Worm (Caenorhabditis elegans) whole organism, L4 larva: ENCODE data around the gene K02E11.3.
A peak's percentile ranks its signal among the peaks of the same experiment; 100 is the strongest.

Experiments used
- F26F4.8 ChIP-seq: fragments of 200-800 bp; sonication (Bioruptor generic); conservative IDR thresholded peaks from 2 replicates; pipeline ENCODE4 v1.3.6; 2022; ENCODE audit warnings: missing genetic modification characterization, missing compliant biosample characterization
- F49E8.2 ChIP-seq: sonication (generic microtip); optimal IDR thresholded peaks from 2 replicates; lab custom pipeline; 2016; ENCODE audit warnings: missing compliant biosample characterization, mild to moderate bottlenecking, missing genetic modification characterization, borderline replicate concordance
- Y105C5A.15 ChIP-seq: fragments of 200-800 bp; sonication (Bioruptor generic); IDR thresholded peaks from 2 replicates; pipeline ENCODE4 v1.3.6; 2022; ENCODE audit warnings: missing genetic modification characterization, missing compliant biosample characterization
- Y48G9A.11 ChIP-seq: fragments of 200-800 bp; sonication (Bioruptor generic); IDR thresholded peaks from 2 replicates; pipeline ENCODE4 v1.3.6; 2022; ENCODE audit warnings: missing genetic modification reagents, missing genetic modification characterization, missing compliant biosample characterization
- ZK337.2 ChIP-seq: fragments of 200-800 bp; sonication (Bioruptor generic); IDR thresholded peaks from 2 replicates; pipeline ENCODE4 v1.3.6; 2022; ENCODE audit warnings: missing genetic modification reagents, missing genetic modification characterization, missing compliant biosample characterization
- aha-1 ChIP-seq: fragments of 150-350 bp; peaks from one replicate; lab custom pipeline; 2014; ENCODE audit warnings: missing biosample characterization, missing genetic modification characterization
- ceh-32 ChIP-seq: sonication (generic microtip); optimal IDR thresholded peaks from 2 replicates; lab custom pipeline; 2016; ENCODE audit warnings: mild to moderate bottlenecking, missing genetic modification characterization, missing compliant biosample characterization; ENCODE audit not compliant: poor library complexity
- ceh-44 ChIP-seq: fragments of 200-800 bp; sonication (Bioruptor generic); IDR thresholded peaks from 2 replicates; pipeline ENCODE4 v1.3.6; 2022; ENCODE audit warnings: missing genetic modification reagents, missing genetic modification characterization, missing compliant biosample characterization
- ceh-82 ChIP-seq: sonication (generic microtip); optimal IDR thresholded peaks from 2 replicates; lab custom pipeline; 2017; ENCODE audit warnings: missing biosample characterization, missing genetic modification characterization
- ces-1 ChIP-seq: fragments of 150-350 bp; sonication (generic microtip); optimal IDR thresholded peaks from 4 replicates; lab custom pipeline; 2014; ENCODE audit warnings: missing biosample characterization, missing genetic modification reagents, missing genetic modification characterization
- daf-12 ChIP-seq: fragments of 150-350 bp; optimal IDR thresholded peaks from 2 replicates; lab custom pipeline; 2014; ENCODE audit warnings: missing biosample characterization, missing genetic modification reagents, missing genetic modification characterization
- daf-19 ChIP-seq: fragments of 200-800 bp; sonication (Bioruptor generic); conservative IDR thresholded peaks from 2 replicates; pipeline ENCODE4 v1.3.6; 2022; ENCODE audit warnings: missing genetic modification characterization, missing compliant biosample characterization
- hlh-11 ChIP-seq: fragments of 200-800 bp; sonication (Bioruptor generic); optimal IDR thresholded peaks from 2 replicates; lab custom pipeline; 2018; ENCODE audit warnings: mild to moderate bottlenecking, missing genetic modification characterization, missing compliant biosample characterization
- lin-1 ChIP-seq: fragments of 200-800 bp; sonication (Bioruptor generic); IDR thresholded peaks from 2 replicates; pipeline ENCODE4 v1.3.6; 2022; ENCODE audit warnings: missing genetic modification reagents, missing genetic modification characterization, missing compliant biosample characterization
- lin-29 ChIP-seq: fragments of 200-800 bp; sonication (Bioruptor generic); IDR thresholded peaks from 2 replicates; pipeline ENCODE4 v1.3.6; 2022; ENCODE audit warnings: missing genetic modification reagents, missing genetic modification characterization, missing compliant biosample characterization
- lin-39 ChIP-seq: fragments of 150-350 bp; optimal IDR thresholded peaks from 2 replicates; lab custom pipeline; 2014; ENCODE audit warnings: missing biosample characterization, missing genetic modification reagents, missing genetic modification characterization
- madf-5 ChIP-seq, 2 experiments: fragments of 200-800 bp; sonication (Bioruptor generic); IDR thresholded peaks; 2 replicates each; pipeline ENCODE4 v1.3.6; 2022; ENCODE audit warnings: missing compliant biosample characterization in 2 of 2, missing genetic modification characterization in 2 of 2
- mdt-29 ChIP-seq: fragments of 200-800 bp; sonication (Bioruptor generic); IDR thresholded peaks from 2 replicates; pipeline ENCODE4 v1.3.6; 2022; ENCODE audit warnings: missing genetic modification reagents, missing genetic modification characterization, missing compliant biosample characterization
- mxl-2 ChIP-seq: fragments of 200-800 bp; sonication (Bioruptor generic); conservative IDR thresholded peaks from 2 replicates; pipeline ENCODE4 v1.3.6; 2022; ENCODE audit warnings: missing genetic modification reagents, missing genetic modification characterization, missing compliant biosample characterization
- mxl-3 ChIP-seq: fragments of 200-800 bp; sonication (Bioruptor generic); optimal IDR thresholded peaks from 2 replicates; lab custom pipeline; 2018; ENCODE audit warnings: mild to moderate bottlenecking, missing genetic modification characterization, missing compliant biosample characterization
- nhr-111 ChIP-seq: fragments of 200-800 bp; sonication (Bioruptor generic); optimal IDR thresholded peaks from 2 replicates; lab custom pipeline; 2018; ENCODE audit warnings: mild to moderate bottlenecking, missing genetic modification characterization, missing compliant biosample characterization
- nhr-237 ChIP-seq: sonication (generic microtip); optimal IDR thresholded peaks from 2 replicates; lab custom pipeline; 2017; ENCODE audit warnings: missing biosample characterization, missing genetic modification characterization
- nhr-48 ChIP-seq: sonication (generic microtip); optimal IDR thresholded peaks from 2 replicates; lab custom pipeline; 2016; ENCODE audit warnings: mild to moderate bottlenecking, missing genetic modification characterization, missing compliant biosample characterization
- nhr-76 ChIP-seq: fragments of 150-350 bp; optimal IDR thresholded peaks from 2 replicates; lab custom pipeline; 2014; ENCODE audit warnings: missing biosample characterization, missing genetic modification characterization
- sdz-12 ChIP-seq: fragments of 200-800 bp; sonication (Bioruptor generic); optimal IDR thresholded peaks from 2 replicates; lab custom pipeline; 2018; ENCODE audit warnings: mild to moderate bottlenecking, missing genetic modification characterization, missing compliant biosample characterization
- set-16 ChIP-seq: fragments of 200-800 bp; sonication (Bioruptor generic); IDR thresholded peaks from 2 replicates; pipeline ENCODE4 v1.3.6; 2022; ENCODE audit warnings: missing genetic modification reagents, missing genetic modification characterization, missing compliant biosample characterization
- snpc-1.2 ChIP-seq: fragments of 200-800 bp; sonication (Bioruptor generic); IDR thresholded peaks from 2 replicates; pipeline ENCODE4 v1.3.6; 2022; ENCODE audit warnings: missing genetic modification reagents, missing genetic modification characterization, missing compliant biosample characterization
- spr-3 ChIP-seq: fragments of 200-800 bp; sonication (Bioruptor generic); optimal IDR thresholded peaks from 2 replicates; lab custom pipeline; 2018; ENCODE audit warnings: mild to moderate bottlenecking, missing genetic modification characterization, missing compliant biosample characterization
- unc-62 ChIP-seq, 3 experiments: fragments of 150-350 bp in 1 of 3; sonication (generic microtip); optimal IDR thresholded peaks in 2 of 3; peaks in 1 of 3; 1 replicate in 1 of 3; 2 replicates in 2 of 3; lab custom pipeline; 2014 to 2017; ENCODE audit warnings: missing biosample characterization in 3 of 3, missing genetic modification characterization in 3 of 3, missing genetic modification reagents in 3 of 3, missing genotype in 1 of 3
- vab-7 ChIP-seq: fragments of 200-800 bp; sonication (Bioruptor generic); IDR thresholded peaks from 2 replicates; pipeline ENCODE4 v1.3.6; 2022; ENCODE audit warnings: missing genetic modification reagents, missing genetic modification characterization, missing compliant biosample characterization
- zfp-3 ChIP-seq: fragments of 200-800 bp; sonication (Bioruptor generic); conservative IDR thresholded peaks from 2 replicates; pipeline ENCODE4 v1.3.6; 2022; ENCODE audit warnings: missing genetic modification reagents, missing genetic modification characterization, missing compliant biosample characterization
- zip-2 ChIP-seq: fragments of 150-350 bp; optimal IDR thresholded peaks from 2 replicates; lab custom pipeline; 2014; ENCODE audit warnings: missing biosample characterization, missing genetic modification characterization

The K02E11.3 gene

DNA sequence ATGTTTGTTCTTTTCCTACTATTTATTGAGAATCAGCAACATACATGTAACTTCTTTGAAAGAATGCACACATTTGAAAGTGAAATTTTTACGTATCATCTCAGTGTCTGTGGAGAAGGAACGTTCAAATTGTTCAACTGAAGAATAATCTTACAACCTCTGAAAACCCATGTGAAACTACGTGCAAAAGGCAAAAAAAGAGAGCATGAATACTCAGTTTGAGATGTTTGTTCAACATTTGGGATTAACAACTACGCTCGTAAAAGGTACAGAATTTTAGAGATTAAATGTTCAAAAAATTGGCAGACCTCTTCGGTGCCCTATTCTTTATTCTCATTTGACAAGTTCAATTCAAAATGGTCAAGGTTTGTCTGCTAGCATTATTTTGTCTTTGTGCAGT is 5.4 kb upstream of the K02E11.3 start, which contains the start of gene K02E11.5:
Gene K02E11.5 (plus strand): TSS at position 301 of the 400 bp plus-strand sequence.
- TF ChIP-seq F49E8.2 (tag; lab: Kevin White, UChicago) (no peak), unc-62 (GFP tag; optimal IDR thresholded peaks at IDR 0.05 in 1 of 2; lab: Kevin White, UChicago) (no peak), unc-62 (tag; optimal IDR thresholded peaks at IDR 0.05; lab: Kevin White, UChicago) (no peak), nhr-76 (tag; lab: Kevin White, UChicago) (no peak), hlh-11 (tag; lab: Kevin White, UChicago) (no peak), ceh-82 (tag; lab: Kevin White, UChicago) (no peak), ceh-44 (GFP tag; lab: Robert Waterston, UW) (no peak), zfp-3 (GFP tag; lab: Robert Waterston, UW) (no peak), F26F4.8 (GFP tag; lab: Robert Waterston, UW) (no peak), Y48G9A.11 (GFP tag; lab: Robert Waterston, UW) (no peak), vab-7 (GFP tag; lab: Robert Waterston, UW) (no peak), nhr-48 (no peak), ceh-32 (tag; lab: Kevin White, UChicago) (no peak), lin-29 (GFP tag; lab: Robert Waterston, UW) (no peak), nhr-237 (tag; lab: Kevin White, UChicago) (no peak), nhr-111 (no peak), mxl-3 (GFP tag; lab: Kevin White, UChicago) (no peak), daf-19 (no peak), mxl-2 (GFP tag; lab: Robert Waterston, UW) (no peak), ces-1 (GFP tag; lab: Kevin White, UChicago) (no peak)

DNA sequence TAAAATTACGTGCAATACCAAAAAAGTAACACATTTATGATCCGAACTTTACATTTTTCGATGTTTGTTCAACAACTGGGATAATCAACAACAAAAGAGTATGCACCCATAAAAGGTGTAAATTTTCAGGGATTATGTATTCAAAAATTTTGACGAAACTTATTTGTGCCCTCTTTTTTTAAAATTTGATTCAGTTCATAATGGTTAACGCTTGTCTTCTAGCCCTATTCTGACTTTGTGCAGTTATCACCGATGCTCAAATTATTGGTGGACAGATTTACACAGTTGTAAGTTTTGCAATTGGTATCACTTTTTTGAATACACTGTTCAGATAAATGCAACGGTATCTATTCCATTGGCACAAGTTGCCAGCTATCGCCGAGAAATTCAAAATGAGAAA is 2.0 kb upstream of the K02E11.3 start, which contains the start of gene K02E11.6:
Gene K02E11.6 (plus strand): TSS at position 149 of the 400 bp plus-strand sequence.
- TF ChIP-seq Y105C5A.15 (GFP tag; lab: Robert Waterston, UW) (no peak), unc-62 (GFP tag; optimal IDR thresholded peaks at IDR 0.05 in 1 of 2; lab: Kevin White, UChicago) (peak in 1 of 2 experiments; percentile 98), unc-62 (tag; optimal IDR thresholded peaks at IDR 0.05; lab: Kevin White, UChicago) (no peak)

DNA sequence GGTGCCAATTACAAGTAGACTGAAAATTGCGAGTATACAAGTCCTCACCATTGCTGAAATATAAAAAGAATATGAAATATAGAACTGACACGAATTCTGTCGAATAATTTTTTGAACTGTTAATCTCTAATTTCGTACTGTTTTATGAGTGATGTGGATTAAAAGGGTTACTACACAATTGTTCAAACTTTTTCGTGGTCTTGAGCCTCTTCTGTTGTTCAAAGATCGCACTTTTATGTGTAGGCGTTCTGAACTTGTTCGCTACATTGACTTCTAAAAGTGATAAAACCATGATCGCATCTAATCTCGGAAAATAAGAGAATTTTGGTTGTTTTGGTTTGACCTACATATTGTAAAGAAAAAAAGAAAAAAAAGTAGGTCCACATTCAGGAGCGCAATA is 1.4 kb upstream of the K02E11.3 start, which contains the start of gene K02E11.4:
Gene K02E11.4 (minus strand): TSS at position 101 of the 400 bp plus-strand sequence.
- TF ChIP-seq snpc-1.2: no peak
- TF ChIP-seq lin-39 (tag; lab: Kevin White, UChicago): no peak
- TF ChIP-seq set-16 (GFP tag; lab: Robert Waterston, UW): no peak
- TF ChIP-seq mdt-29 (GFP tag; lab: Robert Waterston, UW): no peak
- no peak for TF ChIP-seq sdz-12 (GFP tag; lab: Kevin White, UChicago)
- TF ChIP-seq lin-1 (GFP tag; lab: Robert Waterston, UW): no peak
- no peak for TF ChIP-seq aha-1 (tag; lab: Kevin White, UChicago)
- no peak for TF ChIP-seq ZK337.2 (GFP tag; lab: Robert Waterston, UW)
- TF ChIP-seq spr-3: no peak
- TF ChIP-seq ces-1 (GFP tag; lab: Kevin White, UChicago): no peak
- no peak for TF ChIP-seq ceh-82 (tag; lab: Kevin White, UChicago)
- no peak for TF ChIP-seq madf-5 (GFP tag; IDR thresholded peaks at IDR 0.05; lab: Robert Waterston, UW)
- no peak for TF ChIP-seq zip-2
- no peak for TF ChIP-seq vab-7 (GFP tag; lab: Robert Waterston, UW)

DNA sequence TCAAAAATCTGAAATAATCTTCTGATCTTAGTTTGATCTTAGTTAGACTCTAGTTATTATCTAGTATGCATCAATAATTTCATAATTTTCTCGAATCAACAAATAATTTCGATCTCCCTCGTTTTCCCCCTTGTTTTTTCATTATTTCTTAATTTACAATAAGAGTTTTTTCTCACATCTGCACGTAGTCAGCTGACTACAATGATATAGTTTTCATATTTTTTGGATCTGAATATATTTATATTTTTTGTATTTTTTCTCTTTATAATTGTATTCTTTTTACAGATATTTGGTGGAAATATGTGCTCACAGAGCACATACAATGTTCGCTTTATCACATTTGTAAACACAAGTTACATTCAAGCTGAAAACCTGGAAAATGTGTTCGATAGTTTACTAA is 2.8 kb downstream of the K02E11.3 start, which contains the start of gene sre-7:
Gene sre-7 (plus strand): TSS at position 301 of the 400 bp plus-strand sequence.
- no peak for TF ChIP-seq madf-5 (GFP tag; IDR thresholded peaks at IDR 0.05; lab: Robert Waterston, UW)
- TF ChIP-seq daf-12: no peak
